Fruit fly (Drosophila melanogaster) Kc167 (cell line): ENCODE measurements around the gene moi.

Source experiments
- Sin3A ChIP-seq: fragments of >200 bp; optimal IDR thresholded peaks from 2 replicates; lab custom pipeline; 2018; ENCODE audit warnings: missing external identifiers
- h ChIP-seq: fragments of >200 bp; optimal IDR thresholded peaks from 3 replicates; lab custom pipeline; 2018; ENCODE audit warnings: missing external identifiers
- psq ChIP-seq: fragments of >200 bp; optimal IDR thresholded peaks from 2 replicates; lab custom pipeline; 2017; ENCODE audit warnings: missing external identifiers

- TF ChIP-seq psq (no peak), Sin3A (lab: Kevin White, UChicago) (no peak), h (lab: Kevin White, UChicago) (no peak)
Measured at dm6 chr3R:18301569-18301968, 46.2 kb downstream of the moi start, which contains the start of gene Polr1E.
